Worm (Caenorhabditis elegans) whole organism, L4 larva: ENCODE measurements around the gene K03B4.1.

Source experiments
- F10B5.3 ChIP-seq: sonication (generic microtip); optimal IDR thresholded peaks from 2 replicates; lab custom pipeline; 2016; ENCODE audit warnings: mild to moderate bottlenecking, missing genetic modification characterization, missing compliant biosample characterization
- F26F4.8 ChIP-seq: fragments of 200-800 bp; sonication (Bioruptor generic); conservative IDR thresholded peaks from 2 replicates; pipeline ENCODE4 v1.3.6; 2022; ENCODE audit warnings: missing genetic modification characterization, missing compliant biosample characterization
- F37D6.2 ChIP-seq: sonication (generic microtip); optimal IDR thresholded peaks from 2 replicates; lab custom pipeline; 2016; ENCODE audit warnings: mild to moderate bottlenecking, missing genetic modification characterization, missing compliant biosample characterization
- T20F7.1 ChIP-seq: fragments of 200-800 bp; sonication (Bioruptor generic); optimal IDR thresholded peaks from 2 replicates; lab custom pipeline; 2018; ENCODE audit warnings: mild to moderate bottlenecking, missing genetic modification characterization, missing compliant biosample characterization
- T26A8.4 ChIP-seq: fragments of 200-800 bp; sonication (Bioruptor generic); IDR thresholded peaks from 2 replicates; pipeline ENCODE4 v1.3.6; 2022; ENCODE audit warnings: missing genetic modification characterization, missing compliant biosample characterization
- aha-1 ChIP-seq: fragments of 150-350 bp; peaks from one replicate; lab custom pipeline; 2014; ENCODE audit warnings: missing biosample characterization, missing genetic modification characterization
- ceh-32 ChIP-seq: sonication (generic microtip); optimal IDR thresholded peaks from 2 replicates; lab custom pipeline; 2016; ENCODE audit warnings: mild to moderate bottlenecking, missing genetic modification characterization, missing compliant biosample characterization; ENCODE audit not compliant: poor library complexity
- cey-2 ChIP-seq: sonication (generic microtip); optimal IDR thresholded peaks from 3 replicates; lab custom pipeline; 2017; ENCODE audit warnings: missing genetic modification characterization, mild to moderate bottlenecking, missing compliant biosample characterization, antibody characterized with exemption, borderline replicate concordance; ENCODE audit not compliant: insufficient read depth
- daf-16 ChIP-seq, 3 experiments: sonication (generic microtip); optimal IDR thresholded peaks; 2 replicates each; lab custom pipeline; 2016 to 2017; ENCODE audit warnings: missing genetic modification characterization in 3 of 3, missing genetic modification reagents in 3 of 3, mild to moderate bottlenecking in 2 of 3, missing compliant biosample characterization in 2 of 3, missing biosample characterization in 1 of 3, moderate library complexity in 1 of 3
- dmd-9 ChIP-seq: fragments of 200-800 bp; sonication (Bioruptor generic); IDR thresholded peaks from 2 replicates; pipeline ENCODE4 v1.3.6; 2022; ENCODE audit warnings: missing genetic modification reagents, missing genetic modification characterization, missing compliant biosample characterization
- duxl-1 ChIP-seq: sonication (generic microtip); optimal IDR thresholded peaks from 2 replicates; lab custom pipeline; 2016; ENCODE audit warnings: mild to moderate bottlenecking, missing genetic modification characterization, moderate library complexity, missing compliant biosample characterization; ENCODE audit not compliant: poor library complexity
- dve-1 ChIP-seq: sonication (generic microtip); optimal IDR thresholded peaks from 2 replicates; lab custom pipeline; 2017; ENCODE audit warnings: antibody characterized with exemption, mild to moderate bottlenecking, missing genetic modification characterization, missing compliant biosample characterization; ENCODE audit not compliant: insufficient read depth
- egl-43 ChIP-seq: fragments of 200-800 bp; sonication (Bioruptor generic); IDR thresholded peaks from 2 replicates; pipeline ENCODE4 v1.3.6; 2022; ENCODE audit warnings: missing genetic modification reagents, missing genetic modification characterization, missing compliant biosample characterization
- fkh-10 ChIP-seq: fragments of 150-350 bp; optimal IDR thresholded peaks from 2 replicates; lab custom pipeline; 2014; ENCODE audit warnings: missing biosample characterization, missing genetic modification reagents, missing genetic modification characterization
- hmg-1.1 ChIP-seq: fragments of 200-800 bp; sonication (Bioruptor generic); IDR thresholded peaks from 2 replicates; pipeline ENCODE4 v1.3.6; 2022; ENCODE audit warnings: missing genetic modification reagents, missing genetic modification characterization, missing compliant biosample characterization
- jun-1 ChIP-seq: fragments of 150-350 bp; optimal IDR thresholded peaks from 2 replicates; lab custom pipeline; 2014; ENCODE audit warnings: missing biosample characterization, missing genetic modification reagents, missing genetic modification characterization
- lim-7 ChIP-seq: fragments of 200-800 bp; sonication (Bioruptor generic); IDR thresholded peaks from 2 replicates; pipeline ENCODE4 v1.3.6; 2022; ENCODE audit warnings: missing genetic modification characterization, missing compliant biosample characterization
- lir-3 ChIP-seq: sonication (generic microtip); optimal IDR thresholded peaks from 2 replicates; lab custom pipeline; 2016; ENCODE audit warnings: mild to moderate bottlenecking, missing genetic modification characterization, missing compliant biosample characterization
- madf-9 ChIP-seq: fragments of 200-800 bp; sonication (Bioruptor generic); conservative IDR thresholded peaks from 2 replicates; pipeline ENCODE4 v1.3.6; 2022; ENCODE audit warnings: missing genetic modification reagents, missing genetic modification characterization, missing compliant biosample characterization
- mdt-29 ChIP-seq: fragments of 200-800 bp; sonication (Bioruptor generic); IDR thresholded peaks from 2 replicates; pipeline ENCODE4 v1.3.6; 2022; ENCODE audit warnings: missing genetic modification reagents, missing genetic modification characterization, missing compliant biosample characterization
- mes-2 ChIP-seq: sonication (generic microtip); optimal IDR thresholded peaks from 2 replicates; lab custom pipeline; 2016; ENCODE audit warnings: missing genotype, mild to moderate bottlenecking, missing genetic modification characterization, missing compliant biosample characterization; ENCODE audit not compliant: poor library complexity, severe bottlenecking
- mxl-2 ChIP-seq: fragments of 200-800 bp; sonication (Bioruptor generic); conservative IDR thresholded peaks from 2 replicates; pipeline ENCODE4 v1.3.6; 2022; ENCODE audit warnings: missing genetic modification reagents, missing genetic modification characterization, missing compliant biosample characterization
- nhr-10 ChIP-seq: fragments of 150-350 bp; optimal IDR thresholded peaks from 2 replicates; lab custom pipeline; 2014; ENCODE audit warnings: missing biosample characterization, missing genetic modification characterization
- nhr-102 ChIP-seq: sonication (generic microtip); optimal IDR thresholded peaks from 2 replicates; lab custom pipeline; 2016; ENCODE audit warnings: mild to moderate bottlenecking, missing genetic modification characterization, moderate library complexity, missing compliant biosample characterization
- nhr-6 ChIP-seq: fragments of 150-350 bp; optimal IDR thresholded peaks from 2 replicates; lab custom pipeline; 2014; ENCODE audit warnings: missing biosample characterization, missing genetic modification characterization
- nhr-77 ChIP-seq: fragments of 150-350 bp; optimal IDR thresholded peaks from 2 replicates; lab custom pipeline; 2014; ENCODE audit warnings: missing biosample characterization, missing genetic modification characterization
- set-16 ChIP-seq: fragments of 200-800 bp; sonication (Bioruptor generic); IDR thresholded peaks from 2 replicates; pipeline ENCODE4 v1.3.6; 2022; ENCODE audit warnings: missing genetic modification reagents, missing genetic modification characterization, missing compliant biosample characterization
- snpc-4 ChIP-seq: fragments of 150-350 bp; optimal IDR thresholded peaks from 2 replicates; lab custom pipeline; 2014; ENCODE audit warnings: missing biosample characterization, missing genetic modification characterization
- tag-97 ChIP-seq: fragments of 200-800 bp; sonication (Bioruptor generic); IDR thresholded peaks from 2 replicates; pipeline ENCODE4 v1.3.6; 2022; ENCODE audit warnings: missing genetic modification characterization, missing compliant biosample characterization
- tra-1 ChIP-seq: fragments of 200-800 bp; sonication (Bioruptor generic); IDR thresholded peaks from 2 replicates; pipeline ENCODE4 v1.3.6; 2022; ENCODE audit warnings: missing genetic modification reagents, missing genetic modification characterization, missing compliant biosample characterization
- unc-130 ChIP-seq: sonication (generic microtip); optimal IDR thresholded peaks from 2 replicates; lab custom pipeline; 2016; ENCODE audit warnings: missing genetic modification reagents, missing genetic modification characterization, missing compliant biosample characterization
- zag-1 ChIP-seq: fragments of 150-350 bp; optimal IDR thresholded peaks from 2 replicates; lab custom pipeline; 2014; ENCODE audit warnings: missing biosample characterization, missing genetic modification characterization
- zfp-3 ChIP-seq: fragments of 200-800 bp; sonication (Bioruptor generic); conservative IDR thresholded peaks from 2 replicates; pipeline ENCODE4 v1.3.6; 2022; ENCODE audit warnings: missing genetic modification reagents, missing genetic modification characterization, missing compliant biosample characterization
- zip-11 ChIP-seq: fragments of 200-800 bp; sonication (Bioruptor generic); IDR thresholded peaks from 2 replicates; pipeline ENCODE4 v1.3.6; 2022; ENCODE audit warnings: missing genetic modification characterization, missing compliant biosample characterization
- zip-2 ChIP-seq: fragments of 150-350 bp; optimal IDR thresholded peaks from 2 replicates; lab custom pipeline; 2014; ENCODE audit warnings: missing biosample characterization, missing genetic modification characterization

The K03B4.1 gene

ce11 chrV:4668636-4669035 is 20.5 kb upstream of the K03B4.1 start, which contains the start of gene srx-77 (continued):
- TF ChIP-seq jun-1 (tag; lab: Kevin White, UChicago) = no peak
- no peak for TF ChIP-seq unc-130 (GFP tag; lab: Kevin White, UChicago)
- TF ChIP-seq, all 104 proteins: peak for 0

- TF ChIP-seq madf-9 (GFP tag; lab: Robert Waterston, UW) (no peak), zfp-3 (GFP tag; lab: Robert Waterston, UW) (no peak), egl-43 (GFP tag; lab: Robert Waterston, UW) (no peak), fkh-10 (GFP tag; lab: Kevin White, UChicago) (no peak), mxl-2 (GFP tag; lab: Robert Waterston, UW) (no peak), cey-2 (no peak), T20F7.1 (no peak), tra-1 (no peak), set-16 (GFP tag; lab: Robert Waterston, UW) (no peak)
Measured at ce11 chrV:4672487-4672886, 16.6 kb upstream of the K03B4.1 start, which contains the start of gene K03B4.9. K03B4.9 (minus strand) TSS chrV:4672587.

- TF ChIP-seq daf-16 (GFP tag; optimal IDR thresholded peaks at IDR 0.05; lab: Kevin White, UChicago) (no peak), daf-16 (tag; optimal IDR thresholded peaks at IDR 0.05; lab: Kevin White, UChicago) (no peak), F26F4.8 (GFP tag; lab: Robert Waterston, UW) (no peak), T20F7.1 (no peak), nhr-77 (tag; lab: Kevin White, UChicago) (no peak), ceh-32 (tag; lab: Kevin White, UChicago) (no peak), zag-1 (no peak), mxl-2 (GFP tag; lab: Robert Waterston, UW) (no peak)
Measured at ce11 chrV:4674506-4674905, 14.6 kb upstream of the K03B4.1 start, which contains the start of gene K03B4.8. K03B4.8 (minus strand) TSS chrV:4674606.

ce11 chrV:4676092-4676491 is 13.0 kb upstream of the K03B4.1 start, which contains the start of gene K03B4.6:
K03B4.6 (minus strand) TSS chrV:4676192.
- TF ChIP-seq nhr-77 (tag; lab: Kevin White, UChicago) (no peak), nhr-102 (no peak), hmg-1.1 (no peak), nhr-10 (tag; lab: Kevin White, UChicago) (no peak), egl-43 (GFP tag; lab: Robert Waterston, UW) (no peak), zip-2 (no peak), lir-3 (tag; lab: Kevin White, UChicago) (no peak)

ce11 chrV:4676812-4677211 is 12.3 kb upstream of the K03B4.1 start:
- TF ChIP-seq snpc-4 = no peak
- no peak for TF ChIP-seq dmd-9 (GFP tag; lab: Robert Waterston, UW)
- no peak for TF ChIP-seq tag-97 (GFP tag; lab: Robert Waterston, UW)
- no peak for TF ChIP-seq aha-1 (tag; lab: Kevin White, UChicago)
- TF ChIP-seq lim-7 (GFP tag; lab: Robert Waterston, UW) = no peak
- no peak for TF ChIP-seq mdt-29 (GFP tag; lab: Robert Waterston, UW)
- no peak for TF ChIP-seq jun-1 (tag; lab: Kevin White, UChicago)
- TF ChIP-seq nhr-77 (tag; lab: Kevin White, UChicago) = no peak
- TF ChIP-seq ceh-32 (tag; lab: Kevin White, UChicago) = no peak
- no peak for TF ChIP-seq nhr-6 (tag; lab: Kevin White, UChicago)
- no peak for TF ChIP-seq zip-11 (GFP tag; lab: Robert Waterston, UW)
- no peak for TF ChIP-seq T26A8.4 (GFP tag; lab: Robert Waterston, UW)
- TF ChIP-seq mxl-2 (GFP tag; lab: Robert Waterston, UW) = no peak
- no peak for TF ChIP-seq dve-1 (tag; lab: Kevin White, UChicago)
- TF ChIP-seq F10B5.3 = no peak
- TF ChIP-seq mes-2 (tag; lab: Kevin White, UChicago) = no peak
- no peak for TF ChIP-seq F37D6.2 (tag; lab: Kevin White, UChicago)
- no peak for TF ChIP-seq duxl-1
